Worm (Caenorhabditis elegans) whole organism, L4 larva: Measurements from ENCODE around the gene chil-25.

ENCODE experiments used
- D1046.2 ChIP-seq: fragments of 200-800 bp; sonication (Bioruptor generic); IDR thresholded peaks from 2 replicates; pipeline ENCODE4 v1.3.6; 2022; ENCODE audit warnings: missing genetic modification characterization, missing compliant biosample characterization
- F10B5.3 ChIP-seq: sonication (generic microtip); optimal IDR thresholded peaks from 2 replicates; lab custom pipeline; 2016; ENCODE audit warnings: mild to moderate bottlenecking, missing genetic modification characterization, missing compliant biosample characterization
- F37D6.2 ChIP-seq: sonication (generic microtip); optimal IDR thresholded peaks from 2 replicates; lab custom pipeline; 2016; ENCODE audit warnings: mild to moderate bottlenecking, missing genetic modification characterization, missing compliant biosample characterization
- F44E2.7 ChIP-seq: fragments of 200-800 bp; sonication (Bioruptor generic); IDR thresholded peaks from 2 replicates; pipeline ENCODE4 v2.1.2; 2022; ENCODE audit warnings: missing genetic modification characterization, missing compliant biosample characterization
- T26A8.4 ChIP-seq: fragments of 200-800 bp; sonication (Bioruptor generic); IDR thresholded peaks from 2 replicates; pipeline ENCODE4 v1.3.6; 2022; ENCODE audit warnings: missing genetic modification characterization, missing compliant biosample characterization
- Y75B8A.6 ChIP-seq: fragments of 200-800 bp; sonication (Bioruptor generic); IDR thresholded peaks from 2 replicates; pipeline ENCODE4 v1.3.6; 2022; ENCODE audit warnings: missing genetic modification reagents, missing genetic modification characterization, missing compliant biosample characterization
- aha-1 ChIP-seq: fragments of 150-350 bp; peaks from one replicate; lab custom pipeline; 2014; ENCODE audit warnings: missing biosample characterization, missing genetic modification characterization
- ceh-62 ChIP-seq: sonication (generic microtip); optimal IDR thresholded peaks from 2 replicates; lab custom pipeline; 2017; ENCODE audit warnings: missing biosample characterization, missing genetic modification characterization
- ces-1 ChIP-seq: fragments of 150-350 bp; sonication (generic microtip); optimal IDR thresholded peaks from 4 replicates; lab custom pipeline; 2014; ENCODE audit warnings: missing biosample characterization, missing genetic modification reagents, missing genetic modification characterization
- ctbp-1 ChIP-seq: fragments of 200-800 bp; sonication (Bioruptor generic); IDR thresholded peaks from 2 replicates; pipeline ENCODE4 v1.3.6; 2022; ENCODE audit warnings: missing genetic modification reagents, missing genetic modification characterization, missing compliant biosample characterization
- daf-12 ChIP-seq: fragments of 150-350 bp; optimal IDR thresholded peaks from 2 replicates; lab custom pipeline; 2014; ENCODE audit warnings: missing biosample characterization, missing genetic modification reagents, missing genetic modification characterization
- daf-16 ChIP-seq, 3 experiments: sonication (generic microtip); optimal IDR thresholded peaks; 2 replicates each; lab custom pipeline; 2016 to 2017; ENCODE audit warnings: missing genetic modification characterization in 3 of 3, missing genetic modification reagents in 3 of 3, mild to moderate bottlenecking in 2 of 3, missing compliant biosample characterization in 2 of 3, missing biosample characterization in 1 of 3, moderate library complexity in 1 of 3
- egl-43 ChIP-seq: fragments of 200-800 bp; sonication (Bioruptor generic); IDR thresholded peaks from 2 replicates; pipeline ENCODE4 v1.3.6; 2022; ENCODE audit warnings: missing genetic modification reagents, missing genetic modification characterization, missing compliant biosample characterization
- fkh-10 ChIP-seq: fragments of 150-350 bp; optimal IDR thresholded peaks from 2 replicates; lab custom pipeline; 2014; ENCODE audit warnings: missing biosample characterization, missing genetic modification reagents, missing genetic modification characterization
- fos-1 ChIP-seq: fragments of 150-350 bp; optimal IDR thresholded peaks from 2 replicates; lab custom pipeline; 2014; ENCODE audit warnings: missing biosample characterization, missing genetic modification characterization
- gei-8 ChIP-seq: fragments of 200-800 bp; sonication (Bioruptor generic); optimal IDR thresholded peaks from 2 replicates; lab custom pipeline; 2018; ENCODE audit warnings: mild to moderate bottlenecking, missing genetic modification characterization, missing compliant biosample characterization
- hlh-11 ChIP-seq: fragments of 200-800 bp; sonication (Bioruptor generic); optimal IDR thresholded peaks from 2 replicates; lab custom pipeline; 2018; ENCODE audit warnings: mild to moderate bottlenecking, missing genetic modification characterization, missing compliant biosample characterization
- hlh-30 ChIP-seq: sonication (generic microtip); optimal IDR thresholded peaks from 2 replicates; lab custom pipeline; 2017; ENCODE audit warnings: antibody characterized with exemption, mild to moderate bottlenecking, missing genetic modification characterization, missing compliant biosample characterization; ENCODE audit not compliant: insufficient read depth
- hmg-1.1 ChIP-seq: fragments of 200-800 bp; sonication (Bioruptor generic); IDR thresholded peaks from 2 replicates; pipeline ENCODE4 v1.3.6; 2022; ENCODE audit warnings: missing genetic modification reagents, missing genetic modification characterization, missing compliant biosample characterization
- jun-1 ChIP-seq: fragments of 150-350 bp; optimal IDR thresholded peaks from 2 replicates; lab custom pipeline; 2014; ENCODE audit warnings: missing biosample characterization, missing genetic modification reagents, missing genetic modification characterization
- lim-7 ChIP-seq: fragments of 200-800 bp; sonication (Bioruptor generic); IDR thresholded peaks from 2 replicates; pipeline ENCODE4 v1.3.6; 2022; ENCODE audit warnings: missing genetic modification characterization, missing compliant biosample characterization
- lin-1 ChIP-seq: fragments of 200-800 bp; sonication (Bioruptor generic); IDR thresholded peaks from 2 replicates; pipeline ENCODE4 v1.3.6; 2022; ENCODE audit warnings: missing genetic modification reagents, missing genetic modification characterization, missing compliant biosample characterization
- lin-13 ChIP-seq: fragments of 150-350 bp; optimal IDR thresholded peaks from 2 replicates; lab custom pipeline; 2014; ENCODE audit warnings: missing biosample characterization, missing genetic modification reagents, missing genetic modification characterization
- lsy-2 ChIP-seq, 2 experiments: fragments of 150-350 bp in 1 of 2; sonication (generic microtip) in 1 of 2; optimal IDR thresholded peaks; 2 replicates each; lab custom pipeline; 2014 to 2017; ENCODE audit warnings: missing biosample characterization in 2 of 2, missing genetic modification characterization in 2 of 2
- madf-5 ChIP-seq, 2 experiments: fragments of 200-800 bp; sonication (Bioruptor generic); IDR thresholded peaks; 2 replicates each; pipeline ENCODE4 v1.3.6; 2022; ENCODE audit warnings: missing compliant biosample characterization in 2 of 2, missing genetic modification characterization in 2 of 2
- mdt-29 ChIP-seq: fragments of 200-800 bp; sonication (Bioruptor generic); IDR thresholded peaks from 2 replicates; pipeline ENCODE4 v1.3.6; 2022; ENCODE audit warnings: missing genetic modification reagents, missing genetic modification characterization, missing compliant biosample characterization
- mes-2 ChIP-seq: sonication (generic microtip); optimal IDR thresholded peaks from 2 replicates; lab custom pipeline; 2016; ENCODE audit warnings: missing genotype, mild to moderate bottlenecking, missing genetic modification characterization, missing compliant biosample characterization; ENCODE audit not compliant: poor library complexity, severe bottlenecking
- mxl-3 ChIP-seq: fragments of 200-800 bp; sonication (Bioruptor generic); optimal IDR thresholded peaks from 2 replicates; lab custom pipeline; 2018; ENCODE audit warnings: mild to moderate bottlenecking, missing genetic modification characterization, missing compliant biosample characterization
- nhr-102 ChIP-seq: sonication (generic microtip); optimal IDR thresholded peaks from 2 replicates; lab custom pipeline; 2016; ENCODE audit warnings: mild to moderate bottlenecking, missing genetic modification characterization, moderate library complexity, missing compliant biosample characterization
- nhr-11 ChIP-seq: fragments of 150-350 bp; optimal IDR thresholded peaks from 2 replicates; lab custom pipeline; 2014; ENCODE audit warnings: missing biosample characterization, missing genetic modification characterization
- nhr-237 ChIP-seq: sonication (generic microtip); optimal IDR thresholded peaks from 2 replicates; lab custom pipeline; 2017; ENCODE audit warnings: missing biosample characterization, missing genetic modification characterization
- nhr-28 ChIP-seq: fragments of 150-350 bp; optimal IDR thresholded peaks from 2 replicates; lab custom pipeline; 2014; ENCODE audit warnings: missing biosample characterization, missing genetic modification characterization
- nhr-48 ChIP-seq: sonication (generic microtip); optimal IDR thresholded peaks from 2 replicates; lab custom pipeline; 2016; ENCODE audit warnings: mild to moderate bottlenecking, missing genetic modification characterization, missing compliant biosample characterization
- nhr-76 ChIP-seq: fragments of 150-350 bp; optimal IDR thresholded peaks from 2 replicates; lab custom pipeline; 2014; ENCODE audit warnings: missing biosample characterization, missing genetic modification characterization
- nhr-77 ChIP-seq: fragments of 150-350 bp; optimal IDR thresholded peaks from 2 replicates; lab custom pipeline; 2014; ENCODE audit warnings: missing biosample characterization, missing genetic modification characterization
- php-3 ChIP-seq: fragments of 200-800 bp; sonication (Bioruptor generic); IDR thresholded peaks from 2 replicates; pipeline ENCODE4 v1.3.6; 2022; ENCODE audit warnings: missing genetic modification reagents, missing genetic modification characterization, missing compliant biosample characterization
- pqm-1 ChIP-seq: sonication (generic microtip); optimal IDR thresholded peaks from 2 replicates; lab custom pipeline; 2017; ENCODE audit warnings: missing biosample characterization, missing genetic modification characterization
- rbr-2 ChIP-seq: sonication (generic microtip); optimal IDR thresholded peaks from 2 replicates; lab custom pipeline; 2016; ENCODE audit warnings: missing genotype, missing genetic modification characterization, missing compliant biosample characterization
- skn-1 ChIP-seq: fragments of 150-350 bp; optimal IDR thresholded peaks from 2 replicates; lab custom pipeline; 2014; ENCODE audit warnings: missing biosample characterization, missing genetic modification characterization
- snpc-4 ChIP-seq: fragments of 150-350 bp; optimal IDR thresholded peaks from 2 replicates; lab custom pipeline; 2014; ENCODE audit warnings: missing biosample characterization, missing genetic modification characterization
- spr-3 ChIP-seq: fragments of 200-800 bp; sonication (Bioruptor generic); optimal IDR thresholded peaks from 2 replicates; lab custom pipeline; 2018; ENCODE audit warnings: mild to moderate bottlenecking, missing genetic modification characterization, missing compliant biosample characterization
- tra-1 ChIP-seq: fragments of 200-800 bp; sonication (Bioruptor generic); IDR thresholded peaks from 2 replicates; pipeline ENCODE4 v1.3.6; 2022; ENCODE audit warnings: missing genetic modification reagents, missing genetic modification characterization, missing compliant biosample characterization
- unc-39 ChIP-seq: sonication (generic microtip); optimal IDR thresholded peaks from 2 replicates; lab custom pipeline; 2017; ENCODE audit warnings: missing biosample characterization, missing genetic modification characterization
- unc-62 ChIP-seq, 3 experiments: fragments of 150-350 bp in 1 of 3; sonication (generic microtip); optimal IDR thresholded peaks in 2 of 3; peaks in 1 of 3; 1 replicate in 1 of 3; 2 replicates in 2 of 3; lab custom pipeline; 2014 to 2017; ENCODE audit warnings: missing biosample characterization in 3 of 3, missing genetic modification characterization in 3 of 3, missing genetic modification reagents in 3 of 3, missing genotype in 1 of 3
- zfp-3 ChIP-seq: fragments of 200-800 bp; sonication (Bioruptor generic); conservative IDR thresholded peaks from 2 replicates; pipeline ENCODE4 v1.3.6; 2022; ENCODE audit warnings: missing genetic modification reagents, missing genetic modification characterization, missing compliant biosample characterization

The chil-25 gene

ce11 chrII:9490589-9490988 lies 16.3 kb upstream of the chil-25 start:
- TF ChIP-seq aha-1 (tag; lab: Kevin White, UChicago) (no peak), hmg-1.1 (no peak), nhr-28 (tag; lab: Kevin White, UChicago) (peak; percentile 84), daf-12 (no peak), hlh-30 (peak; percentile 31)
- TF ChIP-seq, all 104 proteins: peak for 2

- TF ChIP-seq F37D6.2 (tag; lab: Kevin White, UChicago), result no peak
- peak in 1 of 2 experiments; percentile 98 for TF ChIP-seq unc-62 (GFP tag; optimal IDR thresholded peaks at IDR 0.05 in 1 of 2; lab: Kevin White, UChicago)
- TF ChIP-seq unc-62 (tag; optimal IDR thresholded peaks at IDR 0.05; lab: Kevin White, UChicago), result no peak
Measured at ce11 chrII:9489922-9490321, 15.7 kb upstream of the chil-25 start.

ce11 chrII:9487337-9487950 lies 13.2 kb upstream of the chil-25 start, which contains the start of gene T19H5.4:
Gene T19H5.4, minus strand, starts transcription at chrII:9487387.
- no peak for TF ChIP-seq ces-1 (GFP tag; lab: Kevin White, UChicago)
- TF ChIP-seq F10B5.3, result no peak
- TF ChIP-seq T26A8.4 (GFP tag; lab: Robert Waterston, UW), result peak; percentile 43; the same call in 1 of the 2 replicates
- TF ChIP-seq nhr-28 (tag; lab: Kevin White, UChicago), result peak; percentile 78
- peak in 1 of 2 experiments; percentile 4 for TF ChIP-seq daf-16 (GFP tag; optimal IDR thresholded peaks at IDR 0.05; lab: Kevin White, UChicago)
- peak; percentile 66 for TF ChIP-seq daf-16 (tag; optimal IDR thresholded peaks at IDR 0.05; lab: Kevin White, UChicago)
- TF ChIP-seq nhr-11 (tag; lab: Kevin White, UChicago), result peak; percentile 48
- TF ChIP-seq ceh-62 (tag; lab: Kevin White, UChicago), result no peak
- peak; percentile 96 for TF ChIP-seq hlh-11 (tag; lab: Kevin White, UChicago)
- TF ChIP-seq lin-1, result peak; percentile 64; the same call in 1 of the 2 replicates
- peak in 1 of 2 experiments; percentile 3 for TF ChIP-seq lsy-2 (tag; optimal IDR thresholded peaks at IDR 0.05; lab: Kevin White, UChicago)
- peak; percentile 40 for TF ChIP-seq rbr-2 (tag; lab: Kevin White, UChicago)
- TF ChIP-seq mxl-3 (GFP tag; lab: Kevin White, UChicago), result peak; percentile 96
- peak; percentile 67; the same call in 1 of the 2 replicates for TF ChIP-seq lim-7 (GFP tag; lab: Robert Waterston, UW)
- no peak for TF ChIP-seq nhr-102
- peak; percentile 71; the same call in 1 of the 2 replicates for TF ChIP-seq mdt-29
- no peak for TF ChIP-seq unc-39 (tag; lab: Kevin White, UChicago)
- TF ChIP-seq php-3 (GFP tag; lab: Robert Waterston, UW), result peak; percentile 38; the same call in 1 of the 2 replicates
- TF ChIP-seq D1046.2 (GFP tag; lab: Robert Waterston, UW), result no peak
- no peak for TF ChIP-seq fos-1 (tag; lab: Kevin White, UChicago)
- TF ChIP-seq lin-13 (GFP tag; lab: Kevin White, UChicago), result peak; percentile 16
- TF ChIP-seq Y75B8A.6 (GFP tag; lab: Robert Waterston, UW), result peak; percentile 53; the same call in 1 of the 2 replicates
- TF ChIP-seq madf-5 (GFP tag; IDR thresholded peaks at IDR 0.05; lab: Robert Waterston, UW), result no peak
- TF ChIP-seq spr-3 (GFP tag; lab: Kevin White, UChicago), result no peak
- no peak for TF ChIP-seq skn-1
- TF ChIP-seq hmg-1.1, result peak; percentile 75; the same call in 1 of the 2 replicates
- TF ChIP-seq mes-2 (tag; lab: Kevin White, UChicago), result peak; percentile 48
- no peak for TF ChIP-seq snpc-4 (tag; lab: Kevin White, UChicago)
- TF ChIP-seq zfp-3 (GFP tag; lab: Robert Waterston, UW), result peak; percentile 44; the same call in 1 of the 2 replicates
- no peak for TF ChIP-seq nhr-237 (tag; lab: Kevin White, UChicago)
- peak; percentile 92 for TF ChIP-seq hlh-30
- peak; percentile 12 for TF ChIP-seq nhr-77 (tag; lab: Kevin White, UChicago)
- TF ChIP-seq F44E2.7 (GFP tag; lab: Robert Waterston, UW), result no peak
- peak; percentile 42 for TF ChIP-seq gei-8 (GFP tag; lab: Kevin White, UChicago)
- 0 out of 2 replicates have a peak, but pooled peaks have one; percentile 19 for TF ChIP-seq egl-43
- peak; percentile 52; the same call in 1 of the 2 replicates for TF ChIP-seq ctbp-1 (GFP tag; lab: Robert Waterston, UW)
- no peak for TF ChIP-seq nhr-76
- TF ChIP-seq jun-1 (tag; lab: Kevin White, UChicago), result no peak
- peak; percentile 46; the same call in 1 of the 2 replicates for TF ChIP-seq tra-1
- TF ChIP-seq nhr-48 (tag; lab: Kevin White, UChicago), result peak; percentile 76
- TF ChIP-seq pqm-1 (tag; lab: Kevin White, UChicago), result peak; percentile 41
- TF ChIP-seq fkh-10, result no peak
